Worm (Caenorhabditis elegans): ENCODE data around the gene srh-301.
"Not testable (repeated sequence)": the region's sequence is repeated elsewhere in the genome, so short reads cannot be mapped to it uniquely, and the experiment has no call there.

srh-301 gene

ce11 chrV:17845370-17845967 is 20.8 kb downstream of the srh-301 start:
- TF ChIP-seq scrt-1 (GFP tag; IDR thresholded peaks at IDR 0.05) (no peak), tra-4 (tag; optimal IDR thresholded peaks at IDR 0.05) (no peak), aly-1 (tag; optimal IDR thresholded peaks at IDR 0.05) (no peak), tbx-37 (GFP tag; conservative IDR thresholded peaks at IDR 0.05) (no peak), flt-1 (GFP tag; IDR thresholded peaks at IDR 0.05) (no peak), hmbx-1 (tag; optimal IDR thresholded peaks at IDR 0.05) (no peak), hnd-1 (tag; optimal IDR thresholded peaks at IDR 0.05) (no peak), F13C5.2 (tag; optimal IDR thresholded peaks at IDR 0.05) (no peak), hmg-4 (GFP tag; optimal IDR thresholded peaks at IDR 0.05) (no peak), ceh-13 (GFP tag; optimal IDR thresholded peaks at IDR 0.05) (no peak), B0310.2 (tag; optimal IDR thresholded peaks at IDR 0.05) (no peak), tbx-11 (GFP tag; IDR thresholded peaks at IDR 0.05) (no peak), ceh-36 (tag; optimal IDR thresholded peaks at IDR 0.05) (no peak), ets-7 (tag; optimal IDR thresholded peaks at IDR 0.05) (no peak), ama-1 (optimal IDR thresholded peaks at IDR 0.05) (no peak), sea-1 (GFP tag; conservative IDR thresholded peaks at IDR 0.05) (no peak), pes-1 (GFP tag; IDR thresholded peaks at IDR 0.05) (no peak)

DNA sequence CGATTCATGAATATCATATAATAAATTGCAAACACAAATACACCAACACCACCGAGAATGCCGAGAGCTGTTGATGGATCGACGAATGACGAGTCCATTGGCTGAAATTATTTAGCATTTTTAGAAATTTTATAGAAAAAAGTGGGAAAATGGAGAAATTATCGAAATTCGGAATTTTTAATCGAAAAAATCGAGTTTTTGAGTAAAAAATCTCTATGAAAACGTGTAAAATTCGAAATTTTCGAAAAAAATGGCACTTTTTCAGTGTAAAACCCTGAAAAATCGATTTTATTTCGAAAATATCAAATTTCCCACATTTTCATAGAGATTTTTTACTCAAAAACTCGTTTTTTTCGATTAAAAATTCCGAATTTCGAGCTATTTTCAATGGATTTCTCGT is 31.2 kb downstream of the srh-301 start, which contains the start of gene tcc-1:
Gene tcc-1 (minus strand): TSS at position 101 of the 400 bp plus-strand sequence.
- TF ChIP-seq B0310.2 (tag; optimal IDR thresholded peaks at IDR 0.05) (no peak), aly-1 (tag; optimal IDR thresholded peaks at IDR 0.05) (no peak), F13C5.2 (tag; optimal IDR thresholded peaks at IDR 0.05) (no peak), pes-1 (GFP tag; IDR thresholded peaks at IDR 0.05) (no peak), tra-4 (tag; optimal IDR thresholded peaks at IDR 0.05) (no peak), flt-1 (GFP tag; IDR thresholded peaks at IDR 0.05) (no peak), sea-1 (GFP tag; conservative IDR thresholded peaks at IDR 0.05) (no peak), tbx-37 (GFP tag; conservative IDR thresholded peaks at IDR 0.05) (no peak), hmg-4 (GFP tag; optimal IDR thresholded peaks at IDR 0.05) (no peak), ama-1 (optimal IDR thresholded peaks at IDR 0.05) (no peak)

DNA sequence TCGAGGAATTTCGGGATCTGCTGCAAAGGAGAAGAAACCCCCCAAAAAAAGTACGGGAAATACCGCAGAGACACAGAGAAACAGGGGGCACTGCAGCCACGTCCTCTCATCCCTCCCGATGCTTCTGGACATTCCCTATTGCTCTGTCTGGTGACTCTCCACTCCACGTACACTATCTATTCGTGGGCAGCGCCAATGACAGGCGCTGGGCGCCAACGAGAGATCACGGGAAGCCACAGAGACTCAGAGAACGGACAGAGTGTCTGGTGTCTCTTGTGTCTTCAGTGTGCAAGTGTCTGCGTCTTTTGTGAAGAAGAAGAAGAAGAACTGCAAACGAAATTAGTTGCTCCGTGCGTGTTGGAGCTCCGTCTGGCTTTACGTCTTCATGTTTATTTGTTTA is 33.2 kb downstream of the srh-301 start:
- TF ChIP-seq hmg-4 (GFP tag; optimal IDR thresholded peaks at IDR 0.05) (no peak), tbx-37 (GFP tag; conservative IDR thresholded peaks at IDR 0.05) (peak; percentile 25; the same call in 1 of the 2 replicates)

DNA sequence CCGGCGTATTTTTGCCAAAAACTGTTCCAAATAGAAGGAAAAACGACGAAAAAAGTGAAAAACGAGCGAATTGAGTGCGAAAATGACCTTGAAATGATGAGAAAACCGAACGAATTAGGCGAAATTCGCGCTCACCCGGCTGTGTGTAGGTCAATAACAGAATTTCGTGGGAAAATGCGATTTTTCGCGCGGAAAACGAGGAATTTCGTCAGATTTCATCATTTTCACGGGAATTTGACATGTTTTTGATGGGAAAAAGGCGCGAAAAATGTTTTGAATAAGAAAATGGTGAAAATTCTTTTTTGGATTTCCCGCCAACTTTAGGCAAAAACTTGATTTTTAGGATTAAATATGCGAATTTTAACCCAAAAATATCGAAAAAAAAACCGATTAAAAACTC is 34.4 kb downstream of the srh-301 start:
- TF ChIP-seq pes-1 (GFP tag; IDR thresholded peaks at IDR 0.05) (no peak), sea-1 (GFP tag; conservative IDR thresholded peaks at IDR 0.05) (no peak), ceh-13 (GFP tag; optimal IDR thresholded peaks at IDR 0.05) (no peak), aly-1 (tag; optimal IDR thresholded peaks at IDR 0.05) (no peak), F13C5.2 (tag; optimal IDR thresholded peaks at IDR 0.05) (no peak), tbx-11 (GFP tag; IDR thresholded peaks at IDR 0.05) (no peak), ets-7 (tag; optimal IDR thresholded peaks at IDR 0.05) (no peak), tbx-37 (GFP tag; conservative IDR thresholded peaks at IDR 0.05) (no peak)

DNA sequence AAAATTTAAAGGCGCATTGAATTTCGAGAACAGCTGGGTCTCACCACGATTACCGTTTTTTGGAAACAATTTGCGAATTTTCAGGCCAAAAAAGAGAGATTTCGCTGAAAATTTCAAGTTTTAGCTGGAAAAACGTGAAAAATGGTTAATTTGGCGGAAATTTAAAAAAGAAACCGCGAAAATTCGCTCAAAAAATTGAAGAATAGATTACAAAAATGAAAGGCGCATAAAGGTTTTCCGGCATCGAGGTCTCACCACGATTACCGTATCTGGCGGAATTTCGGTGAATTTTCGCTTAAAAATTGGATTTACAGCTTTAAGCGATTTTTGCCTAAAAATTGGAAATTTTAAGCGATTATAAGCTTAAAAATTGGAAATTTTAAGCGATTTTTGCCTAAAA is 34.8 kb downstream of the srh-301 start:
- TF ChIP-seq aly-1 (tag; optimal IDR thresholded peaks at IDR 0.05) (no peak), hmbx-1 (tag; optimal IDR thresholded peaks at IDR 0.05) (no peak), ets-7 (tag; optimal IDR thresholded peaks at IDR 0.05) (no peak), tbx-11 (GFP tag; IDR thresholded peaks at IDR 0.05) (no peak), F13C5.2 (tag; optimal IDR thresholded peaks at IDR 0.05) (no peak), hnd-1 (tag; optimal IDR thresholded peaks at IDR 0.05) (no peak), ama-1 (optimal IDR thresholded peaks at IDR 0.05) (no peak), hmg-4 (GFP tag; optimal IDR thresholded peaks at IDR 0.05) (no peak)

- TF ChIP-seq ceh-36 (tag; optimal IDR thresholded peaks at IDR 0.05); flt-1 (GFP tag; IDR thresholded peaks at IDR 0.05); aly-1 (tag; optimal IDR thresholded peaks at IDR 0.05): not testable (repeated sequence)
These were observed 40.6 kb downstream of the srh-301 start, which contains the start of gene Y59A8A.8 for ce11 chrV:17865309-17865708. TSS of gene Y59A8A.8 (plus strand) at chrV:17865609.

DNA sequence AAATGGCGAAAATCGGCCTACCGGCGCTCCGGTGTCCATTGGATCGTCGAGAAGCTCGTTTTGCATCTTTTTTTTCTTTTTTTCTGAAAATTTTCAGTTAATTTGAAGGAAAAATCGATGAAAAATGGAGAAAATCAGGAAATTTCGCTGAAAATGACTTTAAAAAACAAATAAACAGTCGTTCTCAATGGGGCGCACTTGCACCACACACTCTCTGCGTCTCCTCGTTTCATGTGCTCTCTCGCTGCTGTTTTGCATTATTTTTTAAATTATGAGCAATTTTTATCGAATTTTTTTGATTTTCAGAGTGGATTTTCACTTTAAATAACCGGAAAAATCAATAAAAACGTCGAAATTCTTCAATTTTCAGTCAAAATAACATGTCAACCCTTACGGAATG is 45.9 kb downstream of the srh-301 start, which contains the start of gene csn-1:
Gene csn-1 (minus strand): TSS at position 83 of the 400 bp plus-strand sequence.
- no peak for TF ChIP-seq ets-7 (tag; optimal IDR thresholded peaks at IDR 0.05)
- no peak for TF ChIP-seq hmg-4 (GFP tag; optimal IDR thresholded peaks at IDR 0.05)
- TF ChIP-seq ama-1 (optimal IDR thresholded peaks at IDR 0.05), result no peak
- no peak for TF ChIP-seq B0310.2 (tag; optimal IDR thresholded peaks at IDR 0.05)
- no peak for TF ChIP-seq flt-1 (GFP tag; IDR thresholded peaks at IDR 0.05)
- TF ChIP-seq hnd-1 (tag; optimal IDR thresholded peaks at IDR 0.05), result no peak
- no peak for TF ChIP-seq ceh-36 (tag; optimal IDR thresholded peaks at IDR 0.05)
- TF ChIP-seq ceh-13 (GFP tag; optimal IDR thresholded peaks at IDR 0.05), result no peak

- peak; percentile 43 for TF ChIP-seq F13C5.2 (tag; optimal IDR thresholded peaks at IDR 0.05)
- TF ChIP-seq flt-1 (GFP tag; IDR thresholded peaks at IDR 0.05), result no peak
These were observed 46.3 kb downstream of the srh-301 start, which contains the start of gene phf-14 for ce11 chrV:17871049-17871448. TSS of gene phf-14 (plus strand) at chrV:17871393.

Measured in whole organism, early embryonic.